Fruit fly (Drosophila melanogaster) whole organism, embryonic: ENCODE data around the gene CG7377.
A peak's percentile ranks its signal among the peaks of the same experiment; 100 is the strongest.

Experiments
- Awh ChIP-seq: fragments of 200-800 bp; sonication (Bioruptor generic); IDR thresholded peaks from 2 replicates; pipeline ENCODE4, ENCODE4 v1.3.6; 2022; ENCODE audit warnings: missing biosample characterization, missing genetic modification characterization
- CG14050 ChIP-seq: fragments of 200-800 bp; sonication (Bioruptor generic); IDR thresholded peaks from 3 replicates; pipeline ENCODE4 v1.3.6; 2022; ENCODE audit warnings: missing biosample characterization, missing genetic modification characterization
- CG15601 ChIP-seq: fragments of 200-800 bp; sonication (Bioruptor generic); optimal IDR thresholded peaks from 3 replicates; lab custom pipeline; 2019; ENCODE audit warnings: missing biosample characterization, mild to moderate bottlenecking, missing genetic modification characterization, moderate library complexity
- CG17802 ChIP-seq: fragments of 200-800 bp; sonication (Bioruptor generic); optimal IDR thresholded peaks from 2 replicates; lab custom pipeline; 2018; ENCODE audit warnings: missing biosample characterization, mild to moderate bottlenecking, missing genetic modification characterization, moderate library complexity
- CG18262 ChIP-seq: fragments of 200-800 bp; optimal IDR thresholded peaks from 3 replicates; lab custom pipeline; 2019; ENCODE audit warnings: missing biosample characterization, mild to moderate bottlenecking, missing genetic modification characterization, moderate library complexity
- CG18599 ChIP-seq: fragments of 200-800 bp; sonication (Bioruptor generic); optimal IDR thresholded peaks from 3 replicates; lab custom pipeline; 2017; ENCODE audit warnings: missing biosample characterization, missing genetic modification characterization, mild to moderate bottlenecking, moderate library complexity, missing genetic modification reagents
- CG2678 ChIP-seq: fragments of 200-800 bp; sonication (Bioruptor generic); optimal IDR thresholded peaks from 3 replicates; lab custom pipeline; 2019; ENCODE audit warnings: missing biosample characterization, mild to moderate bottlenecking, missing genetic modification characterization, moderate library complexity
- CG4404 ChIP-seq: fragments of 200-800 bp; sonication (Bioruptor generic); IDR thresholded peaks from 2 replicates; pipeline ENCODE4 v1.3.6; 2022; ENCODE audit warnings: missing biosample characterization, missing genetic modification characterization
- CG6813 ChIP-seq: fragments of 200-800 bp; sonication (Bioruptor generic); optimal IDR thresholded peaks from 2 replicates; lab custom pipeline; 2017; ENCODE audit warnings: missing biosample characterization, missing genetic modification characterization, mild to moderate bottlenecking, moderate library complexity, missing genetic modification reagents
- CG7556 ChIP-seq: fragments of 200-800 bp; sonication (Bioruptor generic); optimal IDR thresholded peaks from 2 replicates; lab custom pipeline; 2017; ENCODE audit warnings: missing biosample characterization, mild to moderate bottlenecking, missing genetic modification characterization
- Doc2 ChIP-seq: fragments of 200-800 bp; sonication (Bioruptor generic); IDR thresholded peaks from 2 replicates; pipeline ENCODE4 v1.3.6; 2022; ENCODE audit warnings: missing biosample characterization, missing genetic modification characterization
- Ets65A ChIP-seq: fragments of 200-800 bp; sonication (Bioruptor generic); peaks from one replicate; lab custom pipeline; 2016; ENCODE audit warnings: missing biosample characterization, missing genetic modification characterization
- Gsc ChIP-seq: fragments of 200-800 bp; sonication (Bioruptor generic); IDR thresholded peaks from 2 replicates; pipeline ENCODE4 v1.3.6; 2022; ENCODE audit warnings: missing biosample characterization, missing genetic modification characterization
- HLH3B ChIP-seq: fragments of 200-800 bp; sonication (Bioruptor generic); IDR thresholded peaks from 2 replicates; pipeline ENCODE4 v1.3.6; 2022; ENCODE audit warnings: missing biosample characterization, missing genetic modification characterization
- Hmx ChIP-seq: fragments of 200-800 bp; sonication (Bioruptor generic); optimal IDR thresholded peaks from 2 replicates; lab custom pipeline; 2016; ENCODE audit warnings: missing biosample characterization, missing genetic modification characterization
- Lim3 ChIP-seq: fragments of 200-800 bp; sonication (Bioruptor generic); IDR thresholded peaks from 2 replicates; pipeline ENCODE4 v1.3.6; 2022; ENCODE audit warnings: missing biosample characterization, missing genetic modification characterization
- Med ChIP-seq: fragments of 200-800 bp; sonication (Bioruptor generic); peaks from one replicate; lab custom pipeline; 2016; ENCODE audit warnings: missing biosample characterization, missing genetic modification characterization, mild to moderate bottlenecking, inconsistent platforms, moderate library complexity
- NC2α ChIP-seq: fragments of 200-800 bp; sonication (Bioruptor generic); optimal IDR thresholded peaks from 2 replicates; lab custom pipeline; 2016; ENCODE audit warnings: missing biosample characterization, missing genetic modification characterization
- Nf-YC ChIP-seq: fragments of 200-800 bp; optimal IDR thresholded peaks from 3 replicates; lab custom pipeline; 2019; ENCODE audit warnings: missing biosample characterization, mild to moderate bottlenecking, missing genetic modification characterization, moderate library complexity
- PHDP ChIP-seq: fragments of 200-800 bp; sonication (Bioruptor generic); optimal IDR thresholded peaks from 3 replicates; lab custom pipeline; 2018; ENCODE audit warnings: missing biosample characterization, mild to moderate bottlenecking, missing genetic modification characterization, moderate library complexity
- Sox100B ChIP-seq: fragments of 200-800 bp; sonication (Bioruptor generic); optimal IDR thresholded peaks from 3 replicates; lab custom pipeline; 2018; ENCODE audit warnings: missing biosample characterization, mild to moderate bottlenecking, missing genetic modification characterization
- Sox102F ChIP-seq: fragments of 200-800 bp; sonication (Bioruptor generic); optimal IDR thresholded peaks from 2 replicates; lab custom pipeline; 2018; ENCODE audit warnings: missing biosample characterization, mild to moderate bottlenecking, missing genetic modification characterization, moderate library complexity
- Vsx1 ChIP-seq: fragments of 200-800 bp; sonication (Bioruptor generic); optimal IDR thresholded peaks from 2 replicates; lab custom pipeline; 2017; ENCODE audit warnings: missing biosample characterization, mild to moderate bottlenecking, missing genetic modification characterization, missing genetic modification reagents
- ara ChIP-seq: fragments of 200-800 bp; sonication (Bioruptor generic); IDR thresholded peaks from 2 replicates; pipeline ENCODE4 v1.3.6; 2022; ENCODE audit warnings: missing biosample characterization, missing genetic modification characterization
- ash1 ChIP-seq: fragments of 200-800 bp; sonication (Bioruptor generic); optimal IDR thresholded peaks from 2 replicates; lab custom pipeline; 2018; ENCODE audit warnings: missing biosample characterization, mild to moderate bottlenecking, missing genetic modification characterization
- bbx ChIP-seq: fragments of 200-800 bp; sonication (Bioruptor generic); IDR thresholded peaks from 2 replicates; pipeline ENCODE4 v1.3.6; 2022; ENCODE audit warnings: missing biosample characterization, missing genetic modification characterization; ENCODE audit not compliant: partially characterized antibody
- cg ChIP-seq: fragments of 200-800 bp; sonication (Bioruptor generic); optimal IDR thresholded peaks from 3 replicates; lab custom pipeline; 2019; ENCODE audit warnings: missing biosample characterization, mild to moderate bottlenecking, missing genetic modification characterization, moderate library complexity
- chinmo ChIP-seq: fragments of 200-800 bp; sonication (Bioruptor generic); IDR thresholded peaks from 4 replicates; pipeline ENCODE4 v1.3.6; 2022; ENCODE audit warnings: missing biosample characterization, missing genetic modification characterization; ENCODE audit not compliant: partially characterized antibody
- crol ChIP-seq: fragments of 200-800 bp; sonication (Bioruptor generic); IDR thresholded peaks from 2 replicates; pipeline ENCODE4 v1.3.6; 2022; ENCODE audit warnings: missing biosample characterization, missing genetic modification characterization
- crp ChIP-seq, 2 experiments: fragments of 200-800 bp; sonication (Bioruptor generic); optimal IDR thresholded peaks; 2 replicates in 1 of 2; 3 replicates in 1 of 2; lab custom pipeline; 2017; ENCODE audit warnings: missing biosample characterization in 2 of 2, missing genetic modification characterization in 2 of 2, mild to moderate bottlenecking in 1 of 2, moderate library complexity in 1 of 2
- grau ChIP-seq: fragments of 200-800 bp; optimal IDR thresholded peaks from 3 replicates; lab custom pipeline; 2019; ENCODE audit warnings: missing biosample characterization, mild to moderate bottlenecking, missing genetic modification characterization, moderate library complexity
- inv ChIP-seq: fragments of 200-800 bp; sonication (Bioruptor generic); IDR thresholded peaks from 2 replicates; pipeline ENCODE4 v1.3.6; 2022; ENCODE audit warnings: missing biosample characterization, missing genetic modification characterization; ENCODE audit not compliant: partially characterized antibody
- kni ChIP-seq: fragments of 200-800 bp; sonication (Bioruptor generic); optimal IDR thresholded peaks from 3 replicates; lab custom pipeline; 2017; ENCODE audit warnings: mild to moderate bottlenecking, missing biosample characterization, missing genetic modification reagents, missing genetic modification characterization
- lov ChIP-seq, 2 experiments: fragments of 200-800 bp in 1 of 2; fragments of >200 bp in 1 of 2; sonication (Bioruptor generic) in 1 of 2; IDR thresholded peaks in 1 of 2; optimal IDR thresholded peaks in 1 of 2; 2 replicates in 1 of 2; 3 replicates in 1 of 2; pipeline versions ENCODE4 v1.3.6 to Lab custom; 2017 to 2022; ENCODE audit warnings: missing biosample characterization in 1 of 2, missing genetic modification characterization in 1 of 2
- nau ChIP-seq: fragments of 200-800 bp; sonication (Bioruptor generic); optimal IDR thresholded peaks from 3 replicates; lab custom pipeline; 2017; ENCODE audit warnings: missing biosample characterization, mild to moderate bottlenecking, missing genetic modification characterization, missing genetic modification reagents
- peb ChIP-seq: fragments of 200-800 bp; sonication (Bioruptor generic); IDR thresholded peaks from 2 replicates; pipeline ENCODE4 v1.3.6; 2022; ENCODE audit warnings: missing biosample characterization, missing genetic modification characterization
- pho ChIP-seq: fragments of 200-800 bp; sonication (Bioruptor generic); optimal IDR thresholded peaks from 2 replicates; lab custom pipeline; 2016; ENCODE audit warnings: missing biosample characterization, missing genetic modification characterization
- sim ChIP-seq: fragments of 200-800 bp; sonication (Bioruptor generic); IDR thresholded peaks from 2 replicates; pipeline ENCODE4 v1.3.6; 2022; ENCODE audit warnings: missing biosample characterization, missing genetic modification characterization
- so ChIP-seq: fragments of 200-800 bp; sonication (Bioruptor generic); IDR thresholded peaks from 3 replicates; pipeline ENCODE4 v1.3.6; 2022; ENCODE audit warnings: missing biosample characterization, missing genetic modification characterization
- sqz ChIP-seq: fragments of 200-800 bp; sonication (Bioruptor generic); optimal IDR thresholded peaks from 3 replicates; lab custom pipeline; 2018; ENCODE audit warnings: missing biosample characterization, mild to moderate bottlenecking, missing genetic modification characterization

CG7377 gene

dm6 chr3L:11543681-11544299 is 45.7 kb upstream of the CG7377 start (continued):
- no peak for TF ChIP-seq CG18262 (tag; lab: Kevin White, UChicago)
- TF ChIP-seq pho (GFP tag; lab: Kevin White, UChicago), result no peak
- no peak for TF ChIP-seq nau (GFP tag; lab: Kevin White, UChicago)
- TF ChIP-seq ash1 (GFP tag; lab: Kevin White, UChicago), result no peak
- TF ChIP-seq CG6813 (GFP tag; lab: Kevin White, UChicago), result no peak
- no peak for TF ChIP-seq CG15601 (tag; lab: Kevin White, UChicago)
- no peak for TF ChIP-seq inv (GFP tag; lab: Robert Waterston, UW)
- TF ChIP-seq CG7556 (GFP tag; lab: Kevin White, UChicago), result no peak
- no peak for TF ChIP-seq CG4404 (GFP tag; lab: Robert Waterston, UW)
- TF ChIP-seq CG18599 (GFP tag; lab: Kevin White, UChicago), result no peak
- TF ChIP-seq HLH3B, result 0 out of 2 replicates have a peak, but pooled peaks have one; percentile 15
- no peak for TF ChIP-seq Sox102F (GFP tag; lab: Kevin White, UChicago)
- no peak for TF ChIP-seq NC2α (GFP tag; lab: Kevin White, UChicago)
- TF ChIP-seq cg, result no peak

DNA sequence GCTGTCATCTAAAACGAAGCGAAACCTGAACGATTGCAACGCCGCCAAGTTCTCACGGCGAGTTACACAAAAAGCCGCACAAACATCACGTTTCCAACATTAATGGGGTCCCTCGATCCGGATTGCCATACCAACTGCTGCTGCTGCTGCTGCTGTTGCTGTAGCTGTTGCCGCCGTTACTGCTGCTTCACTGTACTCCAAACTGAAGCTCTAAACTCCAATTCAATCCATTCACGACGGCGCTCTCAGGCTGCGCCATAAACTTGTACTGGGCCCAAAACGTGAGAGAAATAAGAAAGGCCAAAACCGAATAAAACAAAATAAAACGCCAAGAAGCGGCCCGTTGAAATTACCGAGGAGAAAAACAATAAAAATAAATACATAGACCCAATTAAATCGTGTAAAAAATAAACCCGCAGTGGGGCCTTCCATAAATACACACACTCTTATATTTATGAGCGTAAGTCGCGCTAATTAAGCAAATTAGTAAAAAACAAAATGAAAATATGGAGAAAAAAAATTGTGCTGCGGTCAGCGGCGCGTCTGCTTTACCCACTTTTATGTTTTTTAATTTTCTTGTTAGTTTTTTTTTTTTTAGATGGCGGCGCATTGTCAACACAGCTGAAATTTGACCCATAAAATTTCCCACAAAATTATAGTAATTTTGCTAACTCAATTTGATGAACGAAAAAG is 42.0 kb upstream of the CG7377 start:
- peak; percentile 47 for TF ChIP-seq Vsx1 (GFP tag; lab: Kevin White, UChicago)
- TF ChIP-seq bbx (GFP tag; lab: Robert Waterston, UW), result no peak
- 0 out of 4 replicates have a peak, but pooled peaks have one; percentile 39 for TF ChIP-seq chinmo (GFP tag; lab: Robert Waterston, UW)
- no peak for TF ChIP-seq Lim3 (GFP tag; lab: Robert Waterston, UW)
- TF ChIP-seq Hmx (GFP tag; lab: Kevin White, UChicago), result no peak
- TF ChIP-seq Gsc (GFP tag; lab: Robert Waterston, UW), result no peak
- TF ChIP-seq Med, result no peak
- no peak for TF ChIP-seq Nf-YC (tag; lab: Kevin White, UChicago)
- TF ChIP-seq kni (GFP tag; lab: Kevin White, UChicago), result peak; percentile 77
- TF ChIP-seq grau, result peak; percentile 71
- no peak for TF ChIP-seq peb (GFP tag; lab: Robert Waterston, UW)
- no peak for TF ChIP-seq Doc2 (GFP tag; lab: Robert Waterston, UW)
- TF ChIP-seq crp (GFP tag; optimal IDR thresholded peaks at IDR 0.05; lab: Kevin White, UChicago), result no peak
- TF ChIP-seq Sox100B (GFP tag; lab: Kevin White, UChicago), result no peak
- peak; percentile 29 for TF ChIP-seq sqz (GFP tag; lab: Kevin White, UChicago)
- TF ChIP-seq PHDP (tag; lab: Kevin White, UChicago), result no peak
- no peak for TF ChIP-seq CG14050 (GFP tag; lab: Robert Waterston, UW)
- no peak for TF ChIP-seq CG2678 (tag; lab: Kevin White, UChicago)

- peak; percentile 25; the same call in 1 of the 2 replicates for TF ChIP-seq ara (GFP tag; lab: Robert Waterston, UW)
- 0 out of 3 replicates have a peak, but pooled peaks have one; percentile 60 for TF ChIP-seq so (GFP tag; lab: Robert Waterston, UW)
- TF ChIP-seq Ets65A (GFP tag; lab: Kevin White, UChicago), result peak; percentile 52
- no peak for TF ChIP-seq sim (GFP tag; lab: Robert Waterston, UW)
- no peak for TF ChIP-seq lov (optimal IDR thresholded peaks at IDR 0.05; lab: Kevin White, UChicago)
- 0 out of 3 replicates have a peak, but pooled peaks have one; percentile 33 for TF ChIP-seq lov (GFP tag; IDR thresholded peaks at IDR 0.05; lab: Robert Waterston, UW)
- TF ChIP-seq Awh, result peak; percentile 18; the same call in 1 of the 2 replicates
- TF ChIP-seq CG17802, result no peak
- TF ChIP-seq Med, result peak; percentile 16
- TF ChIP-seq crol, result peak; percentile 27; the same call in 1 of the 2 replicates
- no peak for TF ChIP-seq Lim3 (GFP tag; lab: Robert Waterston, UW)
Observed at dm6 chr3L:11548009-11548408, 41.5 kb upstream of the CG7377 start.
